ENCODE assay signal across 1 fruit fly cellular context in the genomic region with DNA sequence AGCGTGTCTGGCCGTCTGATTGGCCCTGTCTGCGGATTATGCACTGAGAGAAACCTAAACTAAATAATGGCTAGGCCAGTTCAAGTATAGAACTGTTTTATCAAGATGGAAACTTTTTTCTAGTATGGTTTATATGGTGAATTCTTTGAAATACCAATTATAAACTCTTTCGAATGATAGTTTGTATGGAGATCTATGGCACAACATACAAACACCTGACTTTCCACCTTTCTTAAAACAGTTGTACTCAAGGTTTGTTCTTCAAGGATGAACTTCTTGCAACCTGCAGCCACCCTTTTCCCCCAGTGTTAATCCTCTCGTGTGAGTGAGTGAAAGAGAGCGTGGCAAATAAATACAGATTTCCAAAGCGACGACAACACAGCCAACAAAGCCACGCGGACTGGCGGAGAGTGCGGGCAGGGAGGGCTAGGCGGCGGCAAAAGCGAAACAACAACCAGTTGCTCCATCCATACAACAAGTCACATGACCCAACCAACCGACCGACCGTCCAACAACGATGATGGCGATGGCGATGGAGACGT.
TF ChIP-seq lines count a peak whose summit lies in the region.

No protein-coding gene starts in this region.

TF ChIP-seq in whole organism, embryonic, 481 proteins besides CTCF, POLR2A, EP300 and RAD21 (continued from another document and continues in another):
- TF ChIP-seq sima (GFP tag; optimal IDR thresholded peaks at IDR 0.05; lab: Kevin White, UChicago): peak; percentile 77
- TF ChIP-seq CG9727 (GFP tag; optimal IDR thresholded peaks at IDR 0.05; lab: Kevin White, UChicago): peak; percentile 85
- peak; percentile 88 for TF ChIP-seq unpg (GFP tag; optimal IDR thresholded peaks at IDR 0.05; lab: Kevin White, UChicago)
- TF ChIP-seq Oli (tag; optimal IDR thresholded peaks at IDR 0.05; lab: Kevin White, UChicago): peak; percentile 93
- peak; percentile 88 for TF ChIP-seq HLH3B (GFP tag; IDR thresholded peaks at IDR 0.05; lab: Robert Waterston, UW)
- peak; percentile 67 for TF ChIP-seq Taf1 (GFP tag; IDR thresholded peaks at IDR 0.05; lab: Robert Waterston, UW)
- TF ChIP-seq Lhr (GFP tag; optimal IDR thresholded peaks at IDR 0.05; lab: Kevin White, UChicago): peak; percentile 60
- TF ChIP-seq Xbp1 (GFP tag; optimal IDR thresholded peaks at IDR 0.05; lab: Kevin White, UChicago): peak; percentile 84
- TF ChIP-seq Usf (GFP tag; optimal IDR thresholded peaks at IDR 0.05; lab: Kevin White, UChicago): peak; percentile 62
- peak; percentile 89 for TF ChIP-seq pnt (GFP tag; optimal IDR thresholded peaks at IDR 0.05; lab: Kevin White, UChicago)
- TF ChIP-seq CG12104 (GFP tag; optimal IDR thresholded peaks at IDR 0.05; lab: Kevin White, UChicago): peak; percentile 82
- peak; percentile 85 for TF ChIP-seq phol (tag; optimal IDR thresholded peaks at IDR 0.05; lab: Kevin White, UChicago)
- TF ChIP-seq slbo (GFP tag; IDR thresholded peaks at IDR 0.05; lab: Robert Waterston, UW): peak; percentile 91
- peak; percentile 80 for TF ChIP-seq Oaz (GFP tag; IDR thresholded peaks at IDR 0.05; lab: Robert Waterston, UW)
- TF ChIP-seq slp2 (GFP tag; optimal IDR thresholded peaks at IDR 0.05; lab: Kevin White, UChicago): peak; percentile 83
- peak; percentile 93 for TF ChIP-seq CG2120 (GFP tag; optimal IDR thresholded peaks at IDR 0.05; lab: Kevin White, UChicago)
- TF ChIP-seq stc (GFP tag; IDR thresholded peaks at IDR 0.05; lab: Robert Waterston, UW): peak; percentile 87
- TF ChIP-seq CG6254 (GFP tag; optimal IDR thresholded peaks at IDR 0.05; lab: Kevin White, UChicago): peak; percentile 37
- TF ChIP-seq CG7928 (GFP tag; optimal IDR thresholded peaks at IDR 0.05; lab: Kevin White, UChicago): peak; percentile 29
- TF ChIP-seq CG8359 (GFP tag; optimal IDR thresholded peaks at IDR 0.05; lab: Kevin White, UChicago; ENCODE audit: borderline replicate concordance): peak; percentile 8
- TF ChIP-seq Fer2 (tag; optimal IDR thresholded peaks at IDR 0.05; lab: Kevin White, UChicago): no peak
- no peak for TF ChIP-seq pros (GFP tag; optimal IDR thresholded peaks at IDR 0.05; lab: Kevin White, UChicago)
- peak; percentile 93 for TF ChIP-seq CG11504 (tag; optimal IDR thresholded peaks at IDR 0.05; lab: Kevin White, UChicago)
- peak; percentile 65 for TF ChIP-seq CG12744 (GFP tag; optimal IDR thresholded peaks at IDR 0.05; lab: Kevin White, UChicago)
- no peak for TF ChIP-seq hbn (GFP tag; IDR thresholded peaks at IDR 0.05; lab: Robert Waterston, UW; ENCODE audit: partially characterized antibody)
- peak; percentile 61 for TF ChIP-seq CG17328 (GFP tag; IDR thresholded peaks at IDR 0.05; lab: Robert Waterston, UW)
- peak; percentile 90 for TF ChIP-seq emc (GFP tag; optimal IDR thresholded peaks at IDR 0.05; lab: Kevin White, UChicago)
- TF ChIP-seq CG11093 (GFP tag; IDR thresholded peaks at IDR 0.05; lab: Robert Waterston, UW): peak; percentile 86
- TF ChIP-seq MESR4 (GFP tag; optimal IDR thresholded peaks at IDR 0.05; lab: Kevin White, UChicago): no peak
- no peak for TF ChIP-seq Doc3 (GFP tag; IDR thresholded peaks at IDR 0.05; lab: Robert Waterston, UW; ENCODE audit: partially characterized antibody)
- peak; percentile 62 for TF ChIP-seq Gsc (GFP tag; IDR thresholded peaks at IDR 0.05; lab: Robert Waterston, UW)
- TF ChIP-seq Hr39 (optimal IDR thresholded peaks at IDR 0.05; lab: Kevin White, UChicago): no peak
- no peak for TF ChIP-seq CG14860 (GFP tag; IDR thresholded peaks at IDR 0.05; lab: Robert Waterston, UW; ENCODE audit: partially characterized antibody)
- TF ChIP-seq psq (GFP tag; optimal IDR thresholded peaks at IDR 0.05; lab: Kevin White, UChicago): no peak
- peak; percentile 85 for TF ChIP-seq ind (GFP tag; optimal IDR thresholded peaks at IDR 0.05; lab: Kevin White, UChicago)
- TF ChIP-seq grn (GFP tag; optimal IDR thresholded peaks at IDR 0.05; lab: Kevin White, UChicago): peak; percentile 49
- TF ChIP-seq CG3407 (GFP tag; optimal IDR thresholded peaks at IDR 0.05; lab: Kevin White, UChicago): peak; percentile 60
- peak; percentile 54 for TF ChIP-seq ab (GFP tag; optimal IDR thresholded peaks at IDR 0.05; lab: Kevin White, UChicago)
- no peak for TF ChIP-seq cad (GFP tag; optimal IDR thresholded peaks at IDR 0.05; lab: Kevin White, UChicago)
- peak; percentile 83 for TF ChIP-seq row (GFP tag; IDR thresholded peaks at IDR 0.05; lab: Robert Waterston, UW)
- TF ChIP-seq CG1529 (GFP tag; optimal IDR thresholded peaks at IDR 0.05; lab: Kevin White, UChicago): peak; percentile 70
- peak; percentile 71 for TF ChIP-seq CG11456 (GFP tag; IDR thresholded peaks at IDR 0.05; lab: Robert Waterston, UW)
- TF ChIP-seq dysf (GFP tag; IDR thresholded peaks at IDR 0.05; lab: Robert Waterston, UW): peak; percentile 94
- TF ChIP-seq CG16779 (GFP tag; IDR thresholded peaks at IDR 0.05; lab: Robert Waterston, UW): no peak; the same call in 1 of the 2 replicates
- peak; percentile 80 for TF ChIP-seq CG13775 (GFP tag; optimal IDR thresholded peaks at IDR 0.05; lab: Kevin White, UChicago)
- peak; percentile 88 for TF ChIP-seq Dek (tag; optimal IDR thresholded peaks at IDR 0.05; lab: Kevin White, UChicago)
- TF ChIP-seq sug (tag; optimal IDR thresholded peaks at IDR 0.05; lab: Kevin White, UChicago): peak; percentile 59
- TF ChIP-seq CG3281 (GFP tag; optimal IDR thresholded peaks at IDR 0.05; lab: Kevin White, UChicago): peak; percentile 90
- TF ChIP-seq Bgb (GFP tag; IDR thresholded peaks at IDR 0.05; lab: Robert Waterston, UW; ENCODE audit: partially characterized antibody): no peak
- TF ChIP-seq CG7786 (GFP tag; optimal IDR thresholded peaks at IDR 0.05; lab: Kevin White, UChicago): peak; percentile 90
- TF ChIP-seq schlank (tag; optimal IDR thresholded peaks at IDR 0.05; lab: Kevin White, UChicago): peak; percentile 71
- peak; percentile 84 for TF ChIP-seq maf-S (GFP tag; optimal IDR thresholded peaks at IDR 0.05; lab: Kevin White, UChicago)
- TF ChIP-seq Ets65A (GFP tag; lab: Kevin White, UChicago): peak; percentile 99
- peak; percentile 98 for TF ChIP-seq sens (GFP tag; lab: Kevin White, UChicago)
- peak; percentile 60; the same call in 1 of the 2 replicates for TF ChIP-seq CkIIα-i1 (GFP tag; IDR thresholded peaks at IDR 0.05; lab: Robert Waterston, UW)
- peak; percentile 73 for TF ChIP-seq dm (GFP tag; optimal IDR thresholded peaks at IDR 0.05; lab: Kevin White, UChicago)
- peak; percentile 59 for TF ChIP-seq zf30C (GFP tag; optimal IDR thresholded peaks at IDR 0.05; lab: Kevin White, UChicago)
- TF ChIP-seq Chrac-16 (GFP tag; optimal IDR thresholded peaks at IDR 0.05; lab: Kevin White, UChicago): peak; percentile 78
- TF ChIP-seq br (optimal IDR thresholded peaks at IDR 0.05; lab: Kevin White, UChicago): no peak
- TF ChIP-seq Side (GFP tag; optimal IDR thresholded peaks at IDR 0.05; lab: Kevin White, UChicago): peak; percentile 76
- TF ChIP-seq pb (GFP tag; optimal IDR thresholded peaks at IDR 0.05; lab: Kevin White, UChicago): peak; percentile 72
- TF ChIP-seq CG30020 (tag; optimal IDR thresholded peaks at IDR 0.05; lab: Kevin White, UChicago): peak; percentile 55
- TF ChIP-seq CG31224 (GFP tag; IDR thresholded peaks at IDR 0.05; lab: Robert Waterston, UW): peak; percentile 75
- no peak for TF ChIP-seq vnd (GFP tag; IDR thresholded peaks at IDR 0.05; lab: Robert Waterston, UW; ENCODE audit: partially characterized antibody)
- TF ChIP-seq cg (GFP tag; optimal IDR thresholded peaks at IDR 0.05; lab: Kevin White, UChicago): no peak
- peak; percentile 79 for TF ChIP-seq gsb (GFP tag; IDR thresholded peaks at IDR 0.05; lab: Robert Waterston, UW)
- peak; percentile 89 for TF ChIP-seq CG13624 (GFP tag; optimal IDR thresholded peaks at IDR 0.05; lab: Kevin White, UChicago)
- TF ChIP-seq D (optimal IDR thresholded peaks at IDR 0.05; lab: Kevin White, UChicago): no peak
- peak; percentile 78 for TF ChIP-seq D (GFP tag; optimal IDR thresholded peaks at IDR 0.05; lab: Kevin White, UChicago)
- peak; percentile 87 for TF ChIP-seq Hmr (GFP tag; optimal IDR thresholded peaks at IDR 0.05; lab: Kevin White, UChicago)
- TF ChIP-seq Dll (GFP tag; IDR thresholded peaks at IDR 0.05; lab: Robert Waterston, UW; ENCODE audit: partially characterized antibody): no peak
- TF ChIP-seq CG4424 (GFP tag; optimal IDR thresholded peaks at IDR 0.05; lab: Kevin White, UChicago): peak; percentile 85
- peak; percentile 76 for TF ChIP-seq CG14667 (GFP tag; IDR thresholded peaks at IDR 0.05; lab: Robert Waterston, UW)
- TF ChIP-seq gem (tag; optimal IDR thresholded peaks at IDR 0.05; lab: Kevin White, UChicago): peak; percentile 94
- peak; percentile 81 for TF ChIP-seq vfl (GFP tag; optimal IDR thresholded peaks at IDR 0.05; lab: Kevin White, UChicago)
- TF ChIP-seq CG3163 (GFP tag; optimal IDR thresholded peaks at IDR 0.05; lab: Kevin White, UChicago): peak; percentile 76
- peak; percentile 48 for TF ChIP-seq CG4617 (GFP tag; optimal IDR thresholded peaks at IDR 0.05; lab: Kevin White, UChicago; ENCODE audit: borderline replicate concordance)
- peak; percentile 89 for TF ChIP-seq ems (GFP tag; optimal IDR thresholded peaks at IDR 0.05; lab: Kevin White, UChicago)
- TF ChIP-seq sc (optimal IDR thresholded peaks at IDR 0.05; lab: Kevin White, UChicago): no peak
- peak; percentile 57 for TF ChIP-seq sc (GFP tag; optimal IDR thresholded peaks at IDR 0.05; lab: Kevin White, UChicago)
- peak; percentile 63 for TF ChIP-seq dmrt11E (tag; optimal IDR thresholded peaks at IDR 0.05; lab: Kevin White, UChicago)
- no peak for TF ChIP-seq h (optimal IDR thresholded peaks at IDR 0.05; lab: Kevin White, UChicago)
- no peak for TF ChIP-seq Dref (GFP tag; IDR thresholded peaks at IDR 0.05; lab: Robert Waterston, UW)
- peak; percentile 68 for TF ChIP-seq CG18476 (GFP tag; optimal IDR thresholded peaks at IDR 0.05; lab: Kevin White, UChicago)
- peak; percentile 67; the same call in 1 of the 2 replicates for TF ChIP-seq rib (GFP tag; IDR thresholded peaks at IDR 0.05; lab: Robert Waterston, UW)
- peak; percentile 88 for TF ChIP-seq mam (GFP tag; optimal IDR thresholded peaks at IDR 0.05; lab: Kevin White, UChicago)
- peak; percentile 80 for TF ChIP-seq E2f1 (GFP tag; IDR thresholded peaks at IDR 0.05; lab: Robert Waterston, UW)
- peak; percentile 63 for TF ChIP-seq wdn (GFP tag; IDR thresholded peaks at IDR 0.05; lab: Robert Waterston, UW)
- TF ChIP-seq CG6683 (GFP tag; optimal IDR thresholded peaks at IDR 0.05; lab: Kevin White, UChicago): peak; percentile 64
- peak; percentile 78 for TF ChIP-seq CG32772 (GFP tag; IDR thresholded peaks at IDR 0.05; lab: Robert Waterston, UW)
- TF ChIP-seq CG6689 (GFP tag; IDR thresholded peaks at IDR 0.05; lab: Robert Waterston, UW): peak; percentile 89
- peak in 1 of 2 experiments; percentile 58 for TF ChIP-seq Hr78 (GFP tag; optimal IDR thresholded peaks at IDR 0.05; lab: Kevin White, UChicago)
- TF ChIP-seq Vsx1 (GFP tag; optimal IDR thresholded peaks at IDR 0.05; lab: Kevin White, UChicago): peak; percentile 58
- TF ChIP-seq Dip3 (GFP tag; optimal IDR thresholded peaks at IDR 0.05; lab: Kevin White, UChicago): peak; percentile 88
- TF ChIP-seq lilli (GFP tag; optimal IDR thresholded peaks at IDR 0.05; lab: Kevin White, UChicago): peak; percentile 88
- TF ChIP-seq p53 (GFP tag; optimal IDR thresholded peaks at IDR 0.05; lab: Kevin White, UChicago): peak; percentile 83
- TF ChIP-seq CG14050 (GFP tag; IDR thresholded peaks at IDR 0.05; lab: Robert Waterston, UW): peak; percentile 76
- peak; percentile 64 for TF ChIP-seq onecut (GFP tag; IDR thresholded peaks at IDR 0.05; lab: Robert Waterston, UW)
- TF ChIP-seq Dbx (GFP tag; IDR thresholded peaks at IDR 0.05; lab: Robert Waterston, UW): peak; percentile 83
- TF ChIP-seq jumu (GFP tag; optimal IDR thresholded peaks at IDR 0.05; lab: Kevin White, UChicago): peak; percentile 90
- TF ChIP-seq CG8944 (GFP tag; optimal IDR thresholded peaks at IDR 0.05; lab: Kevin White, UChicago): peak; percentile 86
- peak; percentile 70 for TF ChIP-seq sob (GFP tag; IDR thresholded peaks at IDR 0.05; lab: Robert Waterston, UW)
- no peak for TF ChIP-seq ftz-f1 (GFP tag; optimal IDR thresholded peaks at IDR 0.05; lab: Kevin White, UChicago)
- TF ChIP-seq klu (GFP tag; IDR thresholded peaks at IDR 0.05; lab: Robert Waterston, UW): peak; percentile 79
- TF ChIP-seq CG3847 (GFP tag; IDR thresholded peaks at IDR 0.05; lab: Robert Waterston, UW): peak; percentile 88
- no peak for TF ChIP-seq hb (GFP tag; IDR thresholded peaks at IDR 0.05; lab: Robert Waterston, UW; ENCODE audit: partially characterized antibody)
- TF ChIP-seq Meics (GFP tag; optimal IDR thresholded peaks at IDR 0.05; lab: Kevin White, UChicago): peak; percentile 85
- no peak for TF ChIP-seq Kr (GFP tag; optimal IDR thresholded peaks at IDR 0.05; lab: Kevin White, UChicago)
- peak; percentile 57 for TF ChIP-seq kah (GFP tag; optimal IDR thresholded peaks at IDR 0.05; lab: Kevin White, UChicago)
- TF ChIP-seq Jarid2 (GFP tag; optimal IDR thresholded peaks at IDR 0.05; lab: Kevin White, UChicago): peak; percentile 67
- peak; percentile 76 for TF ChIP-seq Hr3 (GFP tag; optimal IDR thresholded peaks at IDR 0.05; lab: Kevin White, UChicago)
- TF ChIP-seq vvl (GFP tag; IDR thresholded peaks at IDR 0.05; lab: Robert Waterston, UW): peak; percentile 80
- TF ChIP-seq crp (GFP tag; optimal IDR thresholded peaks at IDR 0.05; lab: Kevin White, UChicago): peak in 1 of 2 experiments; percentile 22
- peak; percentile 63 for TF ChIP-seq Awh (GFP tag; IDR thresholded peaks at IDR 0.05; lab: Robert Waterston, UW)
- peak; percentile 46; the same call in 1 of the 2 replicates for TF ChIP-seq Nf-YA (GFP tag; IDR thresholded peaks at IDR 0.05; lab: Robert Waterston, UW)
- peak; percentile 80 for TF ChIP-seq HmgZ (tag; optimal IDR thresholded peaks at IDR 0.05; lab: Kevin White, UChicago)
- no peak for TF ChIP-seq ato (GFP tag; IDR thresholded peaks at IDR 0.05; lab: Robert Waterston, UW; ENCODE audit: partially characterized antibody)
- TF ChIP-seq CG17912 (GFP tag; optimal IDR thresholded peaks at IDR 0.05; lab: Kevin White, UChicago): no peak
- TF ChIP-seq CG15696 (tag; optimal IDR thresholded peaks at IDR 0.05; lab: Kevin White, UChicago): peak; percentile 44
- TF ChIP-seq CG30403 (GFP tag; optimal IDR thresholded peaks at IDR 0.05; lab: Kevin White, UChicago): peak; percentile 93
- peak; percentile 86 for TF ChIP-seq HHEX (GFP tag; optimal IDR thresholded peaks at IDR 0.05; lab: Kevin White, UChicago)
- no peak for TF ChIP-seq CG15479 (GFP tag; optimal IDR thresholded peaks at IDR 0.05; lab: Kevin White, UChicago)
- TF ChIP-seq mirr (GFP tag; optimal IDR thresholded peaks at IDR 0.05; lab: Kevin White, UChicago): peak; percentile 33
- peak; percentile 77 for TF ChIP-seq CG13123 (GFP tag; optimal IDR thresholded peaks at IDR 0.05; lab: Kevin White, UChicago)
- TF ChIP-seq tap (tag; optimal IDR thresholded peaks at IDR 0.05; lab: Kevin White, UChicago): peak; percentile 78
